Worm (Caenorhabditis elegans) whole organism, L4 larva: ENCODE results near the gene fbxb-85.

Experiments used
- D1046.2 ChIP-seq: fragments of 200-800 bp; sonication (Bioruptor generic); IDR thresholded peaks from 2 replicates; pipeline ENCODE4 v1.3.6; 2022; ENCODE audit warnings: missing genetic modification characterization, missing compliant biosample characterization
- F26F4.8 ChIP-seq: fragments of 200-800 bp; sonication (Bioruptor generic); conservative IDR thresholded peaks from 2 replicates; pipeline ENCODE4 v1.3.6; 2022; ENCODE audit warnings: missing genetic modification characterization, missing compliant biosample characterization
- F37D6.2 ChIP-seq: sonication (generic microtip); optimal IDR thresholded peaks from 2 replicates; lab custom pipeline; 2016; ENCODE audit warnings: mild to moderate bottlenecking, missing genetic modification characterization, missing compliant biosample characterization
- Y105C5A.15 ChIP-seq: fragments of 200-800 bp; sonication (Bioruptor generic); IDR thresholded peaks from 2 replicates; pipeline ENCODE4 v1.3.6; 2022; ENCODE audit warnings: missing genetic modification characterization, missing compliant biosample characterization
- Y75B8A.6 ChIP-seq: fragments of 200-800 bp; sonication (Bioruptor generic); IDR thresholded peaks from 2 replicates; pipeline ENCODE4 v1.3.6; 2022; ENCODE audit warnings: missing genetic modification reagents, missing genetic modification characterization, missing compliant biosample characterization
- aha-1 ChIP-seq: fragments of 150-350 bp; peaks from one replicate; lab custom pipeline; 2014; ENCODE audit warnings: missing biosample characterization, missing genetic modification characterization
- attf-4 ChIP-seq: sonication (generic microtip); optimal IDR thresholded peaks from 3 replicates; lab custom pipeline; 2017; ENCODE audit warnings: missing biosample characterization, missing genetic modification characterization
- ceh-20 ChIP-seq: fragments of 200-800 bp; sonication (Bioruptor generic); IDR thresholded peaks from 2 replicates; pipeline ENCODE4 v1.3.6; 2022; ENCODE audit warnings: missing genetic modification reagents, missing genetic modification characterization, missing compliant biosample characterization
- ceh-28 ChIP-seq: fragments of 150-350 bp; optimal IDR thresholded peaks from 2 replicates; lab custom pipeline; 2014; ENCODE audit warnings: missing biosample characterization, missing genetic modification reagents, missing genetic modification characterization
- ceh-32 ChIP-seq: sonication (generic microtip); optimal IDR thresholded peaks from 2 replicates; lab custom pipeline; 2016; ENCODE audit warnings: mild to moderate bottlenecking, missing genetic modification characterization, missing compliant biosample characterization; ENCODE audit not compliant: poor library complexity
- ceh-62 ChIP-seq: sonication (generic microtip); optimal IDR thresholded peaks from 2 replicates; lab custom pipeline; 2017; ENCODE audit warnings: missing biosample characterization, missing genetic modification characterization
- ces-1 ChIP-seq: fragments of 150-350 bp; sonication (generic microtip); optimal IDR thresholded peaks from 4 replicates; lab custom pipeline; 2014; ENCODE audit warnings: missing biosample characterization, missing genetic modification reagents, missing genetic modification characterization
- ctbp-1 ChIP-seq: fragments of 200-800 bp; sonication (Bioruptor generic); IDR thresholded peaks from 2 replicates; pipeline ENCODE4 v1.3.6; 2022; ENCODE audit warnings: missing genetic modification reagents, missing genetic modification characterization, missing compliant biosample characterization
- daf-19 ChIP-seq: fragments of 200-800 bp; sonication (Bioruptor generic); conservative IDR thresholded peaks from 2 replicates; pipeline ENCODE4 v1.3.6; 2022; ENCODE audit warnings: missing genetic modification characterization, missing compliant biosample characterization
- daf-8 ChIP-seq: fragments of 200-800 bp; sonication (Bioruptor generic); IDR thresholded peaks from 2 replicates; pipeline ENCODE4 v1.3.6; 2022; ENCODE audit warnings: missing genetic modification characterization, missing compliant biosample characterization
- dmd-6 ChIP-seq: fragments of 200-800 bp; sonication (Bioruptor generic); IDR thresholded peaks from 2 replicates; pipeline ENCODE4 v1.3.6; 2022; ENCODE audit warnings: missing genetic modification reagents, missing genetic modification characterization, missing compliant biosample characterization
- dmd-9 ChIP-seq: fragments of 200-800 bp; sonication (Bioruptor generic); IDR thresholded peaks from 2 replicates; pipeline ENCODE4 v1.3.6; 2022; ENCODE audit warnings: missing genetic modification reagents, missing genetic modification characterization, missing compliant biosample characterization
- duxl-1 ChIP-seq: sonication (generic microtip); optimal IDR thresholded peaks from 2 replicates; lab custom pipeline; 2016; ENCODE audit warnings: mild to moderate bottlenecking, missing genetic modification characterization, moderate library complexity, missing compliant biosample characterization; ENCODE audit not compliant: poor library complexity
- dve-1 ChIP-seq: sonication (generic microtip); optimal IDR thresholded peaks from 2 replicates; lab custom pipeline; 2017; ENCODE audit warnings: antibody characterized with exemption, mild to moderate bottlenecking, missing genetic modification characterization, missing compliant biosample characterization; ENCODE audit not compliant: insufficient read depth
- egl-43 ChIP-seq: fragments of 200-800 bp; sonication (Bioruptor generic); IDR thresholded peaks from 2 replicates; pipeline ENCODE4 v1.3.6; 2022; ENCODE audit warnings: missing genetic modification reagents, missing genetic modification characterization, missing compliant biosample characterization
- gei-8 ChIP-seq: fragments of 200-800 bp; sonication (Bioruptor generic); optimal IDR thresholded peaks from 2 replicates; lab custom pipeline; 2018; ENCODE audit warnings: mild to moderate bottlenecking, missing genetic modification characterization, missing compliant biosample characterization
- hif-1 ChIP-seq, 2 experiments: sonication (generic microtip); optimal IDR thresholded peaks; 2 replicates each; lab custom pipeline; 2016 to 2017; ENCODE audit warnings: missing compliant biosample characterization in 2 of 2, missing genetic modification characterization in 2 of 2, missing genetic modification reagents in 2 of 2, missing genotype in 2 of 2, mild to moderate bottlenecking in 1 of 2
- hlh-30 ChIP-seq: sonication (generic microtip); optimal IDR thresholded peaks from 2 replicates; lab custom pipeline; 2017; ENCODE audit warnings: antibody characterized with exemption, mild to moderate bottlenecking, missing genetic modification characterization, missing compliant biosample characterization; ENCODE audit not compliant: insufficient read depth
- hmg-1.1 ChIP-seq: fragments of 200-800 bp; sonication (Bioruptor generic); IDR thresholded peaks from 2 replicates; pipeline ENCODE4 v1.3.6; 2022; ENCODE audit warnings: missing genetic modification reagents, missing genetic modification characterization, missing compliant biosample characterization
- lin-15B ChIP-seq: fragments of 150-350 bp; sonication (generic microtip); optimal IDR thresholded peaks from 3 replicates; lab custom pipeline; 2014; ENCODE audit warnings: missing biosample characterization, missing genetic modification characterization
- lin-38 ChIP-seq: fragments of 200-800 bp; sonication (Bioruptor generic); IDR thresholded peaks from 2 replicates; pipeline ENCODE4 v1.3.6; 2022; ENCODE audit warnings: missing genetic modification reagents, missing genetic modification characterization, missing compliant biosample characterization
- lir-3 ChIP-seq: sonication (generic microtip); optimal IDR thresholded peaks from 2 replicates; lab custom pipeline; 2016; ENCODE audit warnings: mild to moderate bottlenecking, missing genetic modification characterization, missing compliant biosample characterization
- lsy-2 ChIP-seq, 2 experiments: fragments of 150-350 bp in 1 of 2; sonication (generic microtip) in 1 of 2; optimal IDR thresholded peaks; 2 replicates each; lab custom pipeline; 2014 to 2017; ENCODE audit warnings: missing biosample characterization in 2 of 2, missing genetic modification characterization in 2 of 2
- madf-5 ChIP-seq, 2 experiments: fragments of 200-800 bp; sonication (Bioruptor generic); IDR thresholded peaks; 2 replicates each; pipeline ENCODE4 v1.3.6; 2022; ENCODE audit warnings: missing compliant biosample characterization in 2 of 2, missing genetic modification characterization in 2 of 2
- mep-1 ChIP-seq: fragments of 150-350 bp; sonication (generic microtip); optimal IDR thresholded peaks from 3 replicates; lab custom pipeline; 2014; ENCODE audit warnings: missing biosample characterization, missing genetic modification characterization
- mxl-2 ChIP-seq: fragments of 200-800 bp; sonication (Bioruptor generic); conservative IDR thresholded peaks from 2 replicates; pipeline ENCODE4 v1.3.6; 2022; ENCODE audit warnings: missing genetic modification reagents, missing genetic modification characterization, missing compliant biosample characterization
- nhr-102 ChIP-seq: sonication (generic microtip); optimal IDR thresholded peaks from 2 replicates; lab custom pipeline; 2016; ENCODE audit warnings: mild to moderate bottlenecking, missing genetic modification characterization, moderate library complexity, missing compliant biosample characterization
- nhr-11 ChIP-seq: fragments of 150-350 bp; optimal IDR thresholded peaks from 2 replicates; lab custom pipeline; 2014; ENCODE audit warnings: missing biosample characterization, missing genetic modification characterization
- nhr-111 ChIP-seq: fragments of 200-800 bp; sonication (Bioruptor generic); optimal IDR thresholded peaks from 2 replicates; lab custom pipeline; 2018; ENCODE audit warnings: mild to moderate bottlenecking, missing genetic modification characterization, missing compliant biosample characterization
- nhr-237 ChIP-seq: sonication (generic microtip); optimal IDR thresholded peaks from 2 replicates; lab custom pipeline; 2017; ENCODE audit warnings: missing biosample characterization, missing genetic modification characterization
- nhr-41 ChIP-seq: fragments of 200-800 bp; sonication (Bioruptor generic); IDR thresholded peaks from 2 replicates; pipeline ENCODE4 v1.3.6; 2022; ENCODE audit warnings: missing genetic modification reagents, missing genetic modification characterization, missing compliant biosample characterization
- nhr-48 ChIP-seq: sonication (generic microtip); optimal IDR thresholded peaks from 2 replicates; lab custom pipeline; 2016; ENCODE audit warnings: mild to moderate bottlenecking, missing genetic modification characterization, missing compliant biosample characterization
- nhr-77 ChIP-seq: fragments of 150-350 bp; optimal IDR thresholded peaks from 2 replicates; lab custom pipeline; 2014; ENCODE audit warnings: missing biosample characterization, missing genetic modification characterization
- php-3 ChIP-seq: fragments of 200-800 bp; sonication (Bioruptor generic); IDR thresholded peaks from 2 replicates; pipeline ENCODE4 v1.3.6; 2022; ENCODE audit warnings: missing genetic modification reagents, missing genetic modification characterization, missing compliant biosample characterization
- rbr-2 ChIP-seq: sonication (generic microtip); optimal IDR thresholded peaks from 2 replicates; lab custom pipeline; 2016; ENCODE audit warnings: missing genotype, missing genetic modification characterization, missing compliant biosample characterization
- saeg-2 ChIP-seq: fragments of 200-800 bp; sonication (Bioruptor generic); IDR thresholded peaks from 2 replicates; pipeline ENCODE4 v1.3.6; 2022; ENCODE audit warnings: missing genetic modification reagents, missing genetic modification characterization, missing compliant biosample characterization
- sdz-12 ChIP-seq: fragments of 200-800 bp; sonication (Bioruptor generic); optimal IDR thresholded peaks from 2 replicates; lab custom pipeline; 2018; ENCODE audit warnings: mild to moderate bottlenecking, missing genetic modification characterization, missing compliant biosample characterization
- set-16 ChIP-seq: fragments of 200-800 bp; sonication (Bioruptor generic); IDR thresholded peaks from 2 replicates; pipeline ENCODE4 v1.3.6; 2022; ENCODE audit warnings: missing genetic modification reagents, missing genetic modification characterization, missing compliant biosample characterization
- snpc-4 ChIP-seq: fragments of 150-350 bp; optimal IDR thresholded peaks from 2 replicates; lab custom pipeline; 2014; ENCODE audit warnings: missing biosample characterization, missing genetic modification characterization
- spr-1 ChIP-seq: sonication (generic microtip); optimal IDR thresholded peaks from 2 replicates; lab custom pipeline; 2016; ENCODE audit warnings: mild to moderate bottlenecking, missing genetic modification characterization, missing compliant biosample characterization
- tra-1 ChIP-seq: fragments of 200-800 bp; sonication (Bioruptor generic); IDR thresholded peaks from 2 replicates; pipeline ENCODE4 v1.3.6; 2022; ENCODE audit warnings: missing genetic modification reagents, missing genetic modification characterization, missing compliant biosample characterization
- zag-1 ChIP-seq: fragments of 150-350 bp; optimal IDR thresholded peaks from 2 replicates; lab custom pipeline; 2014; ENCODE audit warnings: missing biosample characterization, missing genetic modification characterization
- zfp-2 ChIP-seq: sonication (generic microtip); optimal IDR thresholded peaks from 2 replicates; lab custom pipeline; 2016; ENCODE audit warnings: mild to moderate bottlenecking, missing genetic modification characterization, missing compliant biosample characterization
- ztf-7 ChIP-seq: fragments of 150-350 bp; optimal IDR thresholded peaks from 2 replicates; lab custom pipeline; 2014; ENCODE audit warnings: missing biosample characterization, missing genetic modification characterization

The fbxb-85 gene

DNA sequence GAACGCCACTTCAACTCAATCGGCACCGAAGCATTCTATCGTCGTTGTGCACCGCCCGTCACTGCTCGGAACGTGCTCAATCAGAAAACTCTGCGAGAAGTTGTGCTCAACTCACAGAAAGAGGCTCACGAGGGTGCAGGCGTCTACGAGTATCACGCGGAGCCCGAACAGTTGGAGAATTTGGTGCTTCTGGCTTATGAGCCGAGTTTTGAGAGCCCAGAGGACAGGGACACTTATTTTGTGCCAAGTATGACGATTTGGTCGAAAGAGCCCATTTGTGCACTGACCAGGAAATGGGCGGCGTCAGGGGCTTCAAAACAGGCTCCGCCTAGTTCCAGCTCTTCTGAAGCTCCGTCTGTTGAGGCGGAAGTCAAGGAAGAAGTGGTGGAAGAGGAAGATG, 40.1 kb upstream of the fbxb-85 start:
- TF ChIP-seq duxl-1 (tag; lab: Kevin White, UChicago) = no peak
- TF ChIP-seq lin-38 (GFP tag; lab: Robert Waterston, UW) = no peak
- no peak for TF ChIP-seq nhr-111 (GFP tag; lab: Kevin White, UChicago)
- TF ChIP-seq ceh-32 (tag; lab: Kevin White, UChicago) = no peak
- no peak for TF ChIP-seq rbr-2
- peak; percentile 45 for TF ChIP-seq set-16 (GFP tag; lab: Robert Waterston, UW)
- peak; percentile 93 for TF ChIP-seq aha-1 (tag; lab: Kevin White, UChicago)
- TF ChIP-seq daf-19 (GFP tag; lab: Robert Waterston, UW) = no peak
- no peak for TF ChIP-seq Y75B8A.6 (GFP tag; lab: Robert Waterston, UW)
- no peak for TF ChIP-seq Y105C5A.15 (GFP tag; lab: Robert Waterston, UW)

DNA sequence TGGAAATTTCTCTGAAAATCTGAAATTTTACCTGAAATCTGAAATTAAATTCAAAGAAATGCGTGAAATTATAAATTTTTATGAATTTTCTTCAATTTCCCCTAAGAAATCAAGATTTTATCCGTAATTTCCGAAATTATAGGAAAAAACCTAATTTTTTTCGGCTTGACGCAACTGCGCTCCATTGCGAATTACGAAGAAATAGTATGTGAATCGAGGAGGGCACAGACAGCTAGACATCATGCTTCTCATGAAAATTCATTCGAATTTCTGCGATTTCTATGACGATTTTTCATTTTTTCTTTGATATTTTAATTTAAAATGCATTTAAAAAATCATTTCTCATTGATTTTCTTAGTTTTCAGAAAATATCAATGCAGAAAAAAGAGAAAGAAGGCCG, 33.2 kb upstream of the fbxb-85 start:
- TF ChIP-seq gei-8 (GFP tag; lab: Kevin White, UChicago) (no peak), sdz-12 (GFP tag; lab: Kevin White, UChicago) (no peak), lir-3 (no peak), ctbp-1 (GFP tag; lab: Robert Waterston, UW) (no peak), dve-1 (tag; lab: Kevin White, UChicago) (peak; percentile 53), spr-1 (no peak), ceh-20 (GFP tag; lab: Robert Waterston, UW) (no peak), ceh-62 (tag; lab: Kevin White, UChicago) (no peak), Y75B8A.6 (GFP tag; lab: Robert Waterston, UW) (no peak), ceh-28 (no peak), madf-5 (GFP tag; IDR thresholded peaks at IDR 0.05; lab: Robert Waterston, UW) (no peak), mep-1 (peak; percentile 55), nhr-77 (tag; lab: Kevin White, UChicago) (peak; percentile 38), hmg-1.1 (no peak), dmd-9 (GFP tag; lab: Robert Waterston, UW) (no peak), php-3 (no peak), set-16 (GFP tag; lab: Robert Waterston, UW) (no peak), ztf-7 (peak; percentile 42), nhr-11 (tag; lab: Kevin White, UChicago) (peak; percentile 24), egl-43 (GFP tag; lab: Robert Waterston, UW) (no peak), tra-1 (GFP tag; lab: Robert Waterston, UW) (no peak), attf-4 (no peak), F26F4.8 (no peak), nhr-41 (GFP tag; lab: Robert Waterston, UW) (no peak), duxl-1 (tag; lab: Kevin White, UChicago) (no peak), daf-8 (GFP tag; lab: Robert Waterston, UW) (no peak), lin-38 (GFP tag; lab: Robert Waterston, UW) (peak; percentile 98), F37D6.2 (tag; lab: Kevin White, UChicago) (no peak), daf-19 (GFP tag; lab: Robert Waterston, UW) (no peak), nhr-48 (tag; lab: Kevin White, UChicago) (no peak), nhr-237 (tag; lab: Kevin White, UChicago) (no peak), lin-15B (tag; lab: Kevin White, UChicago) (peak; percentile 21), mxl-2 (no peak), saeg-2 (GFP tag; lab: Robert Waterston, UW) (no peak), snpc-4 (tag; lab: Kevin White, UChicago) (no peak), lsy-2 (tag; optimal IDR thresholded peaks at IDR 0.05; lab: Kevin White, UChicago) (peak in 1 of 2 experiments; percentile 82), zag-1 (tag; lab: Kevin White, UChicago) (no peak), hlh-30 (tag; lab: Kevin White, UChicago) (peak; percentile 51), dmd-6 (GFP tag; lab: Robert Waterston, UW) (no peak), zfp-2 (tag; lab: Kevin White, UChicago) (no peak), D1046.2 (GFP tag; lab: Robert Waterston, UW) (no peak), ces-1 (no peak), hif-1 (tag; optimal IDR thresholded peaks at IDR 0.05; lab: Kevin White, UChicago) (no peak), nhr-102 (tag; lab: Kevin White, UChicago) (no peak)
